Fruit fly (Drosophila melanogaster): ENCODE measurements around the gene danr.
A peak's percentile ranks its signal among the peaks of the same experiment; 100 is the strongest.

danr gene

dm6 chr3R:25178521-25178920 lies 40.6 kb downstream of the danr start (continued):
- peak; percentile 31; the same call in 1 of the 2 replicates for TF ChIP-seq CG4360 (GFP tag; IDR thresholded peaks at IDR 0.05)
- no peak for TF ChIP-seq nerfin-1 (tag; optimal IDR thresholded peaks at IDR 0.05)
- no peak for TF ChIP-seq CG4282 (GFP tag; optimal IDR thresholded peaks at IDR 0.05)
- TF ChIP-seq CG7357 (GFP tag; IDR thresholded peaks at IDR 0.05): peak; percentile 46; the same call in 1 of the 3 replicates
- TF ChIP-seq vnd (GFP tag; IDR thresholded peaks at IDR 0.05; ENCODE audit: partially characterized antibody): no peak
- TF ChIP-seq fd64A (GFP tag; optimal IDR thresholded peaks at IDR 0.05): peak; percentile 23
- TF ChIP-seq Rx (GFP tag; IDR thresholded peaks at IDR 0.05): no peak
- TF ChIP-seq bsh (GFP tag; optimal IDR thresholded peaks at IDR 0.05): peak; percentile 25 to 86
- no peak for TF ChIP-seq CkIIα-i1 (GFP tag; IDR thresholded peaks at IDR 0.05)
- TF ChIP-seq eve (GFP tag; optimal IDR thresholded peaks at IDR 0.05): no peak
- TF ChIP-seq dmrt11E (tag; optimal IDR thresholded peaks at IDR 0.05): peak; percentile 94
- no peak for TF ChIP-seq CG7928 (GFP tag; optimal IDR thresholded peaks at IDR 0.05)
- no peak for TF ChIP-seq CG6765 (GFP tag; optimal IDR thresholded peaks at IDR 0.05)
- peak; percentile 70 for TF ChIP-seq Oli (tag; optimal IDR thresholded peaks at IDR 0.05)
- TF ChIP-seq da (GFP tag; optimal IDR thresholded peaks at IDR 0.05): no peak
- no peak for TF ChIP-seq trh (GFP tag; optimal IDR thresholded peaks at IDR 0.05)
- peak; percentile 14 for TF ChIP-seq fd3F (GFP tag; optimal IDR thresholded peaks at IDR 0.05)
- no peak for TF ChIP-seq Fer3 (tag; optimal IDR thresholded peaks at IDR 0.05)
- TF ChIP-seq Opbp (GFP tag; IDR thresholded peaks at IDR 0.05; ENCODE audit: partially characterized antibody): no peak
- peak; percentile 8 for TF ChIP-seq CG15514 (GFP tag; optimal IDR thresholded peaks at IDR 0.05)
- no peak; the same call in 2 of the 3 replicates for TF ChIP-seq CG11560 (tag; IDR thresholded peaks at IDR 0.05)
- TF ChIP-seq sna (GFP tag; IDR thresholded peaks at IDR 0.05; ENCODE audit: partially characterized antibody): no peak
- TF ChIP-seq Ada2b (GFP tag; IDR thresholded peaks at IDR 0.05): peak; percentile 60
- no peak for TF ChIP-seq Hr78 (GFP tag; optimal IDR thresholded peaks at IDR 0.05)
- no peak for TF ChIP-seq NFAT (GFP tag; IDR thresholded peaks at IDR 0.05)
- TF ChIP-seq CG32767 (GFP tag; IDR thresholded peaks at IDR 0.05): peak; percentile 72
- TF ChIP-seq sc (optimal IDR thresholded peaks at IDR 0.05): no peak
- peak; percentile 76 for TF ChIP-seq sc (GFP tag; optimal IDR thresholded peaks at IDR 0.05)
- no peak for TF ChIP-seq BtbVII (GFP tag; optimal IDR thresholded peaks at IDR 0.05)
- TF ChIP-seq al (GFP tag; IDR thresholded peaks at IDR 0.05): no peak
- no peak; the same call in 2 of the 3 replicates for TF ChIP-seq Aef1 (GFP tag; IDR thresholded peaks at IDR 0.05)
- TF ChIP-seq CG2875 (GFP tag; optimal IDR thresholded peaks at IDR 0.05): peak; percentile 11
- no peak for TF ChIP-seq YL-1 (GFP tag; optimal IDR thresholded peaks at IDR 0.05)
- TF ChIP-seq D19B (GFP tag; optimal IDR thresholded peaks at IDR 0.05): peak; percentile 15
- no peak for TF ChIP-seq Kr (GFP tag; optimal IDR thresholded peaks at IDR 0.05)
- TF ChIP-seq Dbx (GFP tag; IDR thresholded peaks at IDR 0.05): 0 out of 3 replicates have a peak, but pooled peaks have one; percentile 15
- TF ChIP-seq Sox100B (GFP tag; optimal IDR thresholded peaks at IDR 0.05): peak; percentile 13
- no peak for TF ChIP-seq Doc3 (GFP tag; IDR thresholded peaks at IDR 0.05; ENCODE audit: partially characterized antibody)
- TF ChIP-seq NC2α (GFP tag; optimal IDR thresholded peaks at IDR 0.05): peak; percentile 11
- TF ChIP-seq CG3726 (GFP tag; IDR thresholded peaks at IDR 0.05): no peak
- no peak for TF ChIP-seq Rfx (GFP tag; IDR thresholded peaks at IDR 0.05)
- TF ChIP-seq CG7745 (tag; optimal IDR thresholded peaks at IDR 0.05): peak; percentile 59
- TF ChIP-seq gt (GFP tag; IDR thresholded peaks at IDR 0.05): 0 out of 2 replicates have a peak, but pooled peaks have one; percentile 33
- no peak for TF ChIP-seq CG18476 (GFP tag; optimal IDR thresholded peaks at IDR 0.05)
- peak; percentile 67 for TF ChIP-seq CG17385 (GFP tag; optimal IDR thresholded peaks at IDR 0.05)
- TF ChIP-seq Gsc (GFP tag; IDR thresholded peaks at IDR 0.05): no peak
- peak; percentile 6 for TF ChIP-seq CG2678 (tag; optimal IDR thresholded peaks at IDR 0.05)
- TF ChIP-seq CG18619 (GFP tag; optimal IDR thresholded peaks at IDR 0.05): peak; percentile 27
- TF ChIP-seq MTF-1 (GFP tag; optimal IDR thresholded peaks at IDR 0.05; ENCODE audit: borderline replicate concordance): peak; percentile 5
- peak; percentile 85 for TF ChIP-seq ara (GFP tag; IDR thresholded peaks at IDR 0.05)
- peak; percentile 61 for TF ChIP-seq CG14014 (GFP tag; IDR thresholded peaks at IDR 0.05)
